Fruit fly (Drosophila melanogaster): ENCODE results near the gene CG7044.

The CG7044 gene

DNA sequence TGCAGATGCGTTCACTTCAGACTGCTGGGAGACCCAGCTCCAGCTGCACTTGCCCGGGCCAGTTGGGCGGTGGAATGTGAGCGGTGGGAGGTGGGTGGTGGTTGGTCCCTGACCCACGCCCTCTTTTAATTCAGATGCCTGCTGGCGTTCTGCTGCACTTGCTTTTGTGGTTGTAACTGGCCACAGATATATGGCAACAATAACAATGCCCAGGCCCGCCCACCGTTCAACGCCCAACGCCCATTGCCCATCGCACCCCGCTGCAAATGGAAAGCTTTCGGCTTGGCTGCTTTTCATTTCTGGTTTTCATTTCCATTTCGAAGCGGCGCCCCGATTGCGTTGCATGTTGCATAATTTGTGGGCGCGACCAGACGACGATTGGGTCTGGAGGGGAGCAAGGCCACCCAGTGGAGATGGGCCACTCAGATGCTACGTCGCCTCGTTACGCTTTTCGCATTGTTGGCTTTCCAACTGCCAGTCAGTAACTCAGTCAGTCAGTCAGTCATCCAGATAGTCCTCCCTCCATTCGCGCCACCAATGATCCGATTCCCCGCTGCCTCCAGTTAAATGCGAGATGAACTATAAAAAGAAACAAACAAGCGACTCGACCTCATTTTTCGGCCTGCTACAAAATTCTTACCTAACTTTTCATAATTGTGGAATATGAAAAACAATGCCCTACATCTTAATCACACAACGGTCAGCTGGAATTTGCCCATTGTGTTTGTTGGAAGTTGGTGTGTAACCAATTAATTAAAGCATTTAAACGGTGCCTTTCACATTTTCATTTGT lies 11.1 kb downstream of the CG7044 start:
- TF ChIP-seq dmrt93B (GFP tag; optimal IDR thresholded peaks at IDR 0.05): no peak
- TF ChIP-seq CG9705 (GFP tag; optimal IDR thresholded peaks at IDR 0.05): no peak
- TF ChIP-seq pan (optimal IDR thresholded peaks at IDR 0.05): no peak
- TF ChIP-seq brk (GFP tag; optimal IDR thresholded peaks at IDR 0.05): no peak
- TF ChIP-seq N (GFP tag; optimal IDR thresholded peaks at IDR 0.05): no peak
- TF ChIP-seq fru (GFP tag; optimal IDR thresholded peaks at IDR 0.05): no peak
- TF ChIP-seq foxo (GFP tag; optimal IDR thresholded peaks at IDR 0.05): no peak
- no peak for TF ChIP-seq dl (GFP tag; optimal IDR thresholded peaks at IDR 0.05; ENCODE audit: insufficient read depth in 1 of 2, partially characterized antibody in 2 of 2)
- TF ChIP-seq Rel (GFP tag; optimal IDR thresholded peaks at IDR 0.05): no peak
- TF ChIP-seq Rel (tag; optimal IDR thresholded peaks at IDR 0.05): no peak
- TF ChIP-seq Jra (GFP tag; optimal IDR thresholded peaks at IDR 0.05): no peak
- no peak for TF ChIP-seq jim (GFP tag; optimal IDR thresholded peaks at IDR 0.05)
- TF ChIP-seq HLH106 (tag; optimal IDR thresholded peaks at IDR 0.05): no peak
- TF ChIP-seq usp (GFP tag; optimal IDR thresholded peaks at IDR 0.05): no peak
- TF ChIP-seq dsf (GFP tag; optimal IDR thresholded peaks at IDR 0.05; ENCODE audit: borderline replicate concordance): no peak

DNA sequence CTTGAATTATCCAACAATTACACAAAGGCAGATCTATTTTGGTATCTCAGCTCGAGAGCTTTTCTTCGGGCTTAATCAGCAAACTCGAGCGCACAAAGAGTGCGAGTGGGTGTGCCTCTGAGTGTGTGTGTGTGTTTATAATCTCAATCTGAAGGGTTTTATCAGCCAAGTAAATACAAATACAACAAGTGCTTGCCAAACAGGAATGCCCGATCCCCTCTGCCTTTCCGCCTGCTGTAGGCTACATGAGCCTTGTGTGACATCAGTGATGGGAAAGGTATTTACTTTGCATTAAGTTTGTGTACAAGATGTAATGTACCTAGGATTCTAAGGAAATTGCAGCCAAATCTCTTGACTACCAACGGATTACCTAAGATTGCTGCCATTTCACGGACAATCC lies 12.1 kb downstream of the CG7044 start:
- TF ChIP-seq Hr83 (GFP tag; optimal IDR thresholded peaks at IDR 0.05; ENCODE audit: poor library complexity, severe bottlenecking) (peak; percentile 22), sage (GFP tag; optimal IDR thresholded peaks at IDR 0.05) (no peak), fru (GFP tag; optimal IDR thresholded peaks at IDR 0.05) (peak; percentile 38), psq (GFP tag; optimal IDR thresholded peaks at IDR 0.05) (no peak)

DNA sequence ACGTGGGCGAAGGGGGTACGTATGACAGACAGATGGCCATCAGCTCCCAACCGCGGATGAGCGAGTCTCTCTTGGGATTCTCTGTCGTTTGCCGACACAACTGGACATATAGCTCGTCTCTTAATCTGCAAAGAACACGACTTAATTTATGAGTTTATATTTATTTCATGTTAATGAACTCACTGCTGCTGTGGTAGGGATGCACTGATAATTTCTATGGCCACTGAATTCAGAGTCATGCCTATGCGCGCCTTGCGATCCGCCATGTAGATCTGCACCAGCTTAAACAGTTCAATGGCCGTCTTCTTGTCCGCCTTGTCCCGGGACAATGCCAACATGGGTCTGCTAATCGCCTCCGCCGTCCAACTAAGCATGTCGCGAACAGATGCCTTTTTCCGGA lies 16.5 kb downstream of the CG7044 start:
- no peak for TF ChIP-seq GATAd (GFP tag; optimal IDR thresholded peaks at IDR 0.05)
- TF ChIP-seq Hnf4 (GFP tag; optimal IDR thresholded peaks at IDR 0.05): no peak
- TF ChIP-seq brk (GFP tag; optimal IDR thresholded peaks at IDR 0.05): no peak
- no peak for TF ChIP-seq Vsx2 (GFP tag; optimal IDR thresholded peaks at IDR 0.05; ENCODE audit: partially characterized antibody)
- TF ChIP-seq sage (GFP tag; optimal IDR thresholded peaks at IDR 0.05): no peak
- no peak for TF ChIP-seq h (GFP tag; optimal IDR thresholded peaks at IDR 0.05)
- TF ChIP-seq lola (GFP tag; optimal IDR thresholded peaks at IDR 0.05): no peak
- no peak for TF ChIP-seq dsf (GFP tag; optimal IDR thresholded peaks at IDR 0.05; ENCODE audit: borderline replicate concordance)
- TF ChIP-seq usp (GFP tag; optimal IDR thresholded peaks at IDR 0.05): no peak
- no peak for TF ChIP-seq HLH106 (tag; optimal IDR thresholded peaks at IDR 0.05)
- no peak for TF ChIP-seq Mio (GFP tag; optimal IDR thresholded peaks at IDR 0.05)
- TF ChIP-seq Rel (GFP tag; optimal IDR thresholded peaks at IDR 0.05): no peak
- no peak for TF ChIP-seq Rel (tag; optimal IDR thresholded peaks at IDR 0.05)
- no peak for TF ChIP-seq dl (GFP tag; optimal IDR thresholded peaks at IDR 0.05; ENCODE audit: insufficient read depth in 1 of 2, partially characterized antibody in 2 of 2)

DNA sequence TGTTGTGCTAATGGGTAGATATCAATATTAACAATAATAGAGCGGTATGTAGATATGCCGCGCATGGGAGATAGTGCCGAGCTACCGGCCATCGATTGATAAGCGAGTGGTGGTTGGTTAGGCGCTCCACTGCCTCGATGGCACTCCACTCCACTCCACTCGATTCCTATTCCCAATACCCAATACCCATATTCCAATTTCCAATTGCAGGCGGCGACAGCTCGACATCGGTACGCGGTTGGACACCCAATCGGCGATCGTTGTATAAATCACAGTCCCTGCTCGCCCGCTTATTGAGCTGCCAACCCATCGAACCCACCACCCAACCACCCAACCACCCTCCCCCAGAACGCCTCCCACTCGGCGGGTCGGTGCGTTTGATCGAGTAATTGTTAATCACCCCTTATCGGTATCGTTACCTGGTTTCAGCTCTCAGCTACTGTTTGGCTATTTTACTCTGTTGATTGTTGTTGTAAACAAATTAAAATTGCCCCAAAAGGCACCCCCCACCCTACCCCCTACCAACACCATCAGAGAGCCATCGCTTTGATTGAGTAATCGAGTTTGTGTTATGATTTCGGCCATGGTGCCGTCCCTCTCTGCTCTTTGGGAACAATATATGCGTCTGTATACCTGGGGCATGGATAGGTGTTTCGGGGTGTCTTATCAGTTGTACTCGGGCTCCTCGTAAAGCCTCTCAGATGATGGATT lies 20.5 kb downstream of the CG7044 start, which contains the start of gene HHEX:
HHEX (minus strand) TSS at position 51 of the 711 bp plus-strand sequence.
- no peak for TF ChIP-seq dl (GFP tag; optimal IDR thresholded peaks at IDR 0.05; ENCODE audit: insufficient read depth in 1 of 2, partially characterized antibody in 2 of 2)
- TF ChIP-seq usp (GFP tag; optimal IDR thresholded peaks at IDR 0.05): no peak
- no peak for TF ChIP-seq Rel (GFP tag; optimal IDR thresholded peaks at IDR 0.05)
- peak; percentile 20 for TF ChIP-seq Rel (tag; optimal IDR thresholded peaks at IDR 0.05)
- TF ChIP-seq psq (GFP tag; optimal IDR thresholded peaks at IDR 0.05): no peak
- TF ChIP-seq ey (GFP tag; optimal IDR thresholded peaks at IDR 0.05): no peak

DNA sequence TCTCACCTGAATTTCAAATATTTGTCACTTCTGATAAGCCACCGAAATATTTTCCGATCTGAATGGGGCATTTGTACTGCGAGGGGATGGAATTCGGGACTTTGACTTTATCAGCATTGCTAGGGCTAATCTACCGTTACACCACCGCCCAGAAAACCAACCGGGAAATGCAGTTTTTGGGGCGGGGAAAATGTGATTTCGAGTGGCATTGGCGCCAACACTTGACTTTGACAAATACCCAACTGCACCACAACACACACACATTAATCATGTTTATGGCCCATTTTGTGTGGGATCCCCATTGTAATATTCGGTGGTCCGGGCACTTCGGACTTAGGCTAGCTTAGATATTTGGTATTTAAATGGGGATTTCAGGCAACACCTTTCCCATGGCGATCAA lies 22.6 kb downstream of the CG7044 start:
- TF ChIP-seq GATAd (GFP tag; optimal IDR thresholded peaks at IDR 0.05) (no peak), fru (GFP tag; optimal IDR thresholded peaks at IDR 0.05) (no peak), Hr83 (GFP tag; optimal IDR thresholded peaks at IDR 0.05; ENCODE audit: poor library complexity, severe bottlenecking) (no peak), CG9705 (GFP tag; optimal IDR thresholded peaks at IDR 0.05) (no peak), N (GFP tag; optimal IDR thresholded peaks at IDR 0.05) (no peak), Mio (GFP tag; optimal IDR thresholded peaks at IDR 0.05) (no peak), woc (GFP tag; optimal IDR thresholded peaks at IDR 0.05) (no peak), jim (GFP tag; optimal IDR thresholded peaks at IDR 0.05) (no peak), Vsx2 (GFP tag; optimal IDR thresholded peaks at IDR 0.05; ENCODE audit: partially characterized antibody) (no peak), CrebA (GFP tag; optimal IDR thresholded peaks at IDR 0.05; ENCODE audit: borderline replicate concordance) (no peak), rgr (GFP tag; optimal IDR thresholded peaks at IDR 0.05) (no peak), pan (optimal IDR thresholded peaks at IDR 0.05) (no peak), Dfd (GFP tag; optimal IDR thresholded peaks at IDR 0.05) (no peak), sv (GFP tag; optimal IDR thresholded peaks at IDR 0.05) (no peak), dsf (GFP tag; optimal IDR thresholded peaks at IDR 0.05; ENCODE audit: borderline replicate concordance) (no peak), br (GFP tag; optimal IDR thresholded peaks at IDR 0.05) (no peak), psq (GFP tag; optimal IDR thresholded peaks at IDR 0.05) (no peak)

Data from whole organism, wandering third instar larva.